Worm (Caenorhabditis elegans): Measurements from ENCODE around the gene ell-1.
"Not testable (repeated sequence)": the region's sequence is repeated elsewhere in the genome, so short reads cannot be mapped to it uniquely, and the experiment has no call there.

The ell-1 gene

DNA sequence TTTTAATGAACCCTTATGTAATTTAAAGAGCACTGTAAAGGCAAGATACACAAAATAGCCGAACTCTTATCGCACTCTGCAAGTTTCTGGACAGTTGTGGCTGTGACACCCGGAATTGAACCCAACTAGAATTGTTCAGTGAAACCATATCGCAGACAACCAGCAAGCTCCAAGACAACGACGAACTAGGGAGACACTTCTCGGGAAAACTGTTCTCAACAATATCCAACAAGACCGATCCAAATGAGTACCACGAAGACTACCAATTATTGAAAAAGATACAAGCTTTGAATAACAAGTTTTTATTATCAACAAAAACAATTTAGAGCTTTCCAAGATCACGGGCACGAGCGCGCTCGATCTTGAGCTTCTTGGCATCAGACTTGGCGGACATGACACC lies 5.4 kb upstream of the ell-1 start:
- peak; percentile 69 for TF ChIP-seq F52B5.7 (tag; optimal IDR thresholded peaks at IDR 0.05)
- peak; percentile 60; the same call in 1 of the 2 replicates for TF ChIP-seq ceh-40 (GFP tag; IDR thresholded peaks at IDR 0.05)
- TF ChIP-seq F49E8.2 (tag; optimal IDR thresholded peaks at IDR 0.05; ENCODE audit: insufficient read depth): peak; percentile 84
- TF ChIP-seq mcd-1 (GFP tag; IDR thresholded peaks at IDR 0.05): peak; percentile 71
- peak; percentile 17; the same call in 1 of the 2 replicates for TF ChIP-seq egl-44 (GFP tag; IDR thresholded peaks at IDR 0.05)
- peak; percentile 88 for TF ChIP-seq Y56A3A.18 (GFP tag; IDR thresholded peaks at IDR 0.05)
- TF ChIP-seq hmg-1.2 (GFP tag; IDR thresholded peaks at IDR 0.05): peak; percentile 56; the same call in 1 of the 2 replicates
- TF ChIP-seq madf-3 (GFP tag; IDR thresholded peaks at IDR 0.05): peak; percentile 91
- TF ChIP-seq pbrm-1 (GFP tag; IDR thresholded peaks at IDR 0.05): peak; percentile 57; the same call in 1 of the 2 replicates
- peak; percentile 88 for TF ChIP-seq attf-6 (GFP tag; IDR thresholded peaks at IDR 0.05)
- TF ChIP-seq nhr-90 (tag; optimal IDR thresholded peaks at IDR 0.05): peak; percentile 6
- TF ChIP-seq cebp-1 (GFP tag; IDR thresholded peaks at IDR 0.05); ama-1 (optimal IDR thresholded peaks at IDR 0.05): not testable (repeated sequence)
- peak; percentile 47 for TF ChIP-seq cebp-1 (tag; optimal IDR thresholded peaks at IDR 0.05)
- TF ChIP-seq nfyb-1 (GFP tag; IDR thresholded peaks at IDR 0.05): peak; percentile 74
- TF ChIP-seq xnd-1 (tag; optimal IDR thresholded peaks at IDR 0.05): peak; percentile 25
- TF ChIP-seq madf-6 (GFP tag; IDR thresholded peaks at IDR 0.05): peak; percentile 87
- TF ChIP-seq him-1 (tag; optimal IDR thresholded peaks at IDR 0.05): peak; percentile 99
- TF ChIP-seq B0019.2 (GFP tag; conservative IDR thresholded peaks at IDR 0.05): 0 out of 2 replicates have a peak, but pooled peaks have one; percentile 13
- peak; percentile 78 for TF ChIP-seq dox-1 (GFP tag; IDR thresholded peaks at IDR 0.05)
- TF ChIP-seq athp-1 (tag; optimal IDR thresholded peaks at IDR 0.05): peak; percentile 55
- TF ChIP-seq ztf-25 (GFP tag; IDR thresholded peaks at IDR 0.05): peak; percentile 73; the same call in 1 of the 2 replicates
- peak; percentile 59 for TF ChIP-seq tbp1 (GFP tag; optimal IDR thresholded peaks at IDR 0.05)
- TF ChIP-seq aptf-3 (GFP tag; IDR thresholded peaks at IDR 0.05): 0 out of 2 replicates have a peak, but pooled peaks have one; percentile 8
- peak; percentile 82 for TF ChIP-seq ceh-58 (GFP tag; IDR thresholded peaks at IDR 0.05)
- peak; percentile 57 for TF ChIP-seq F33H1.4 (GFP tag; IDR thresholded peaks at IDR 0.05)
- TF ChIP-seq ceh-100 (GFP tag; IDR thresholded peaks at IDR 0.05): peak; percentile 81
- TF ChIP-seq D2030.7 (GFP tag; IDR thresholded peaks at IDR 0.05): peak; percentile 76
- TF ChIP-seq hrde-1 (tag; optimal IDR thresholded peaks at IDR 0.05; ENCODE audit: borderline replicate concordance): peak; percentile 95
- TF ChIP-seq hsf-1 (GFP tag; IDR thresholded peaks at IDR 0.05): peak; percentile 86
- TF ChIP-seq ztf-18 (tag; optimal IDR thresholded peaks at IDR 0.05): peak; percentile 51
- peak; percentile 87; the same call in 1 of the 2 replicates for TF ChIP-seq F39B2.1 (GFP tag; IDR thresholded peaks at IDR 0.05)
- peak; percentile 68 for TF ChIP-seq tlf-1 (GFP tag; optimal IDR thresholded peaks at IDR 0.05)
- TF ChIP-seq repo-1 (tag; optimal IDR thresholded peaks at IDR 0.05): peak; percentile 32
- peak; percentile 28; the same call in 1 of the 2 replicates for TF ChIP-seq bed-1 (GFP tag; IDR thresholded peaks at IDR 0.05)
- peak; percentile 30 for TF ChIP-seq snpc-3.4 (tag; optimal IDR thresholded peaks at IDR 0.05)
- peak; percentile 81 for TF ChIP-seq lin-54 (GFP tag; optimal IDR thresholded peaks at IDR 0.05)
- TF ChIP-seq rec-8 (tag; optimal IDR thresholded peaks at IDR 0.05): peak in 1 of 2 experiments; percentile 54
- peak; percentile 72 for TF ChIP-seq B0336.3 (GFP tag; IDR thresholded peaks at IDR 0.05)
- peak; percentile 74 for TF ChIP-seq ekl-4 (GFP tag; IDR thresholded peaks at IDR 0.05)
- TF ChIP-seq rcor-1 (GFP tag; IDR thresholded peaks at IDR 0.05): peak; percentile 87; the same call in 1 of the 2 replicates
- TF ChIP-seq Y95B8A.8 (GFP tag; IDR thresholded peaks at IDR 0.05): peak; percentile 75
- 0 out of 2 replicates have a peak, but pooled peaks have one; percentile 22 for TF ChIP-seq Y79H2A.3 (GFP tag; conservative IDR thresholded peaks at IDR 0.05)
- peak; percentile 17 for TF ChIP-seq attf-5 (GFP tag; optimal IDR thresholded peaks at IDR 0.05)
- TF ChIP-seq ama-1 (GFP tag; optimal IDR thresholded peaks at IDR 0.05): peak in 1 of 2 experiments; percentile 49
- TF ChIP-seq snpc-4 (GFP tag; optimal IDR thresholded peaks at IDR 0.05): peak; percentile 6
- TF ChIP-seq snpc-4 (tag; optimal IDR thresholded peaks at IDR 0.05): peak in 2 of 4 experiments; percentile 42 to 53
- TF ChIP-seq cebp-2 (GFP tag; IDR thresholded peaks at IDR 0.05): peak; percentile 75; the same call in 1 of the 2 replicates
